Worm (Caenorhabditis elegans) whole organism, L4 larva: ENCODE results near the gene hum-4.

ENCODE experiments used
- F44E2.7 ChIP-seq: fragments of 200-800 bp; sonication (Bioruptor generic); IDR thresholded peaks from 2 replicates; pipeline ENCODE4 v2.1.2; 2022; ENCODE audit warnings: missing genetic modification characterization, missing compliant biosample characterization
- ceh-62 ChIP-seq: sonication (generic microtip); optimal IDR thresholded peaks from 2 replicates; lab custom pipeline; 2017; ENCODE audit warnings: missing biosample characterization, missing genetic modification characterization
- dmd-8 ChIP-seq: fragments of 200-800 bp; sonication (Bioruptor generic); IDR thresholded peaks from 2 replicates; pipeline ENCODE4 v1.3.6; 2022; ENCODE audit warnings: missing genetic modification characterization, missing compliant biosample characterization
- fkh-10 ChIP-seq: fragments of 150-350 bp; optimal IDR thresholded peaks from 2 replicates; lab custom pipeline; 2014; ENCODE audit warnings: missing biosample characterization, missing genetic modification reagents, missing genetic modification characterization
- pqm-1 ChIP-seq: sonication (generic microtip); optimal IDR thresholded peaks from 2 replicates; lab custom pipeline; 2017; ENCODE audit warnings: missing biosample characterization, missing genetic modification characterization
- zfp-3 ChIP-seq: fragments of 200-800 bp; sonication (Bioruptor generic); conservative IDR thresholded peaks from 2 replicates; pipeline ENCODE4 v1.3.6; 2022; ENCODE audit warnings: missing genetic modification reagents, missing genetic modification characterization, missing compliant biosample characterization
- zip-11 ChIP-seq: fragments of 200-800 bp; sonication (Bioruptor generic); IDR thresholded peaks from 2 replicates; pipeline ENCODE4 v1.3.6; 2022; ENCODE audit warnings: missing genetic modification characterization, missing compliant biosample characterization
- ztf-11 ChIP-seq: fragments of 150-350 bp; optimal IDR thresholded peaks from 2 replicates; lab custom pipeline; 2014; ENCODE audit warnings: missing biosample characterization, missing genetic modification characterization

DNA sequence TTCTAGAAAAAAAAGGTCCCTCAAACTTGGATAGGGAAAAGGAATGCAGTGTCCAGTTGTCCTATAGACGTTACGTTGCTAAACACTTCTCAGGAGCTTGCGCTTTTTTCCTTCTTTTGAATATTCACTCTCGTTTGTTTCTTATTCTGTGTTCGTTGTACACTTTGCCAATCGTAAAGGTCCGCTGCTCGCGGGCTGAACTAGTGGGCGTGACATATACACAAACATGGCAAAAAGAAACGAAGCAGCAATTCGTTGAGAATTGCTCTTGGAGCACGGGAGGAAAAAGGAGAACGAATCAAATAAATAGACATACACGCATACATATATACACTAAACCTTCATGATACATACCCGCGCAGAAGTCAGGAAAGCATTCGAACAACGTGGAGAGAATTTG, 35.4 kb upstream of the hum-4 start:
- TF ChIP-seq zfp-3 (GFP tag; lab: Robert Waterston, UW) (no peak), dmd-8 (GFP tag; lab: Robert Waterston, UW) (no peak), ceh-62 (no peak), zip-11 (GFP tag; lab: Robert Waterston, UW) (no peak), pqm-1 (tag; lab: Kevin White, UChicago) (no peak), F44E2.7 (GFP tag; lab: Robert Waterston, UW) (no peak), ztf-11 (tag; lab: Kevin White, UChicago) (no peak), fkh-10 (GFP tag; lab: Kevin White, UChicago) (no peak)
